Worm (Caenorhabditis elegans) whole organism, early embryonic: ENCODE results near the gene phat-4.

Source experiments
- B0310.2 ChIP-seq: sonication (generic microtip); optimal IDR thresholded peaks from 2 replicates; lab custom pipeline; 2016; ENCODE audit warnings: mild to moderate bottlenecking, missing genetic modification characterization, missing compliant biosample characterization
- ama-1 ChIP-seq: fragments of 150-350 bp; optimal IDR thresholded peaks from 2 replicates; lab custom pipeline; 2014
- ceh-13 ChIP-seq: fragments of 200-800 bp; sonication (Bioruptor generic); optimal IDR thresholded peaks from 2 replicates; lab custom pipeline; 2018; ENCODE audit warnings: mild to moderate bottlenecking, missing genetic modification characterization, missing compliant biosample characterization
- ets-7 ChIP-seq: sonication (generic microtip); optimal IDR thresholded peaks from 2 replicates; lab custom pipeline; 2016; ENCODE audit warnings: missing genotype, missing genetic modification characterization, missing compliant biosample characterization
- flt-1 ChIP-seq: fragments of 200-800 bp; sonication (Bioruptor generic); IDR thresholded peaks from 2 replicates; pipeline ENCODE4 v1.3.6; 2022; ENCODE audit warnings: missing genetic modification characterization, missing compliant biosample characterization
- hmbx-1 ChIP-seq: sonication (generic microtip); optimal IDR thresholded peaks from 2 replicates; lab custom pipeline; 2016; ENCODE audit warnings: mild to moderate bottlenecking, missing genetic modification characterization, missing compliant biosample characterization
- scrt-1 ChIP-seq: fragments of 200-800 bp; sonication (Bioruptor generic); IDR thresholded peaks from 2 replicates; pipeline ENCODE4 v1.3.6; 2022; ENCODE audit warnings: missing genetic modification characterization, missing compliant biosample characterization
- sea-1 ChIP-seq: fragments of 200-800 bp; sonication (Bioruptor generic); conservative IDR thresholded peaks from 2 replicates; pipeline ENCODE4 v1.3.6; 2022; ENCODE audit warnings: missing genetic modification characterization, missing compliant biosample characterization
- tbx-11 ChIP-seq: fragments of 200-800 bp; sonication (Bioruptor generic); IDR thresholded peaks from 2 replicates; pipeline ENCODE4 v1.3.6; 2022; ENCODE audit warnings: missing genetic modification characterization, missing compliant biosample characterization

DNA sequence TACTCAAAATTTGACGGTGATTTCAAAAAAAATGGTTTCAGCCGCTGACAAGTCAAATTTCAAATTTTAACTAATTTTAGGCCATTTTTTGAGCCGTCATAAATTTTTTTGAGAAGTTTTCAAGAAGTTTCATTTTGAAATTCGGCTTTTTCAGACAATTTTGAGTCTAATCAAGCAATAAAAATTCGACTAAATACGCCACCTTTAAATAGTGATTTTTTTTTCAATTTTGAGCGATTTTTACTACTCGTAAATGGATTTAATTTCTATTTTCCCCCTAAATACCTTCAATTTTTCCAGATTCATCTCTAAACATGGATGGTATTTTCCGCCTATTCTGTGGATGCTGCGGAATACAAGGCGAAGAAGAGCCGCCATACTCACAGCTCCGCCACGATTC lies 14.5 kb downstream of the phat-4 start, which contains the start of gene Y45G5AL.1:
- TF ChIP-seq sea-1 (GFP tag; lab: Robert Waterston, UW), result no peak
- TF ChIP-seq scrt-1 (GFP tag; lab: Robert Waterston, UW), result no peak
- TF ChIP-seq tbx-11 (GFP tag; lab: Robert Waterston, UW), result no peak
- no peak for TF ChIP-seq ama-1 (lab: Kevin White, UChicago)
- TF ChIP-seq B0310.2 (tag; lab: Kevin White, UChicago), result no peak
- no peak for TF ChIP-seq flt-1 (GFP tag; lab: Robert Waterston, UW)
- no peak for TF ChIP-seq ceh-13 (GFP tag; lab: Kevin White, UChicago)
- no peak for TF ChIP-seq hmbx-1
- no peak for TF ChIP-seq ets-7
